Worm (Caenorhabditis elegans) whole organism, young adult: Measurements from ENCODE around the gene F59A1.18.
A peak's percentile ranks its signal among the peaks of the same experiment; 100 is the strongest.

Experiments
- B0336.3 ChIP-seq: fragments of 200-800 bp; sonication (Bioruptor generic); IDR thresholded peaks from 2 replicates; pipeline ENCODE4 v1.3.6; 2022; ENCODE audit warnings: missing genetic modification characterization, missing compliant biosample characterization
- C06A6.2 ChIP-seq: fragments of 200-800 bp; sonication (Bioruptor generic); conservative IDR thresholded peaks from 2 replicates; pipeline ENCODE4 v1.3.6; 2022; ENCODE audit warnings: missing genetic modification characterization, missing compliant biosample characterization
- C17E4.6 ChIP-seq: fragments of 200-800 bp; sonication (Bioruptor generic); IDR thresholded peaks from 2 replicates; pipeline ENCODE4 v1.3.6; 2022; ENCODE audit warnings: missing genetic modification reagents, missing genetic modification characterization, missing compliant biosample characterization
- D2030.7 ChIP-seq: fragments of 200-800 bp; sonication (Bioruptor generic); IDR thresholded peaks from 2 replicates; pipeline ENCODE4 v1.3.6; 2022; ENCODE audit warnings: missing genetic modification reagents, missing genetic modification characterization, missing compliant biosample characterization
- F57A8.1 ChIP-seq: fragments of 200-800 bp; sonication (Bioruptor generic); optimal IDR thresholded peaks from 2 replicates; lab custom pipeline; 2018; ENCODE audit warnings: mild to moderate bottlenecking, missing genetic modification characterization, moderate library complexity, missing compliant biosample characterization
- F57C9.4 ChIP-seq: sonication (generic microtip); optimal IDR thresholded peaks from 2 replicates; lab custom pipeline; 2017; ENCODE audit warnings: mild to moderate bottlenecking, missing genetic modification characterization, missing compliant biosample characterization
- K11D2.4 ChIP-seq: fragments of 200-800 bp; sonication (Bioruptor generic); IDR thresholded peaks from 2 replicates; pipeline ENCODE4 v1.3.6; 2022; ENCODE audit warnings: missing genetic modification reagents, missing genetic modification characterization, missing compliant biosample characterization
- Y53G8AR.9 ChIP-seq: fragments of 200-800 bp; sonication (Bioruptor generic); conservative IDR thresholded peaks from 2 replicates; pipeline ENCODE4 v1.3.6; 2022; ENCODE audit warnings: missing genetic modification reagents, missing genetic modification characterization, missing compliant biosample characterization
- Y79H2A.3 ChIP-seq: fragments of 200-800 bp; sonication (Bioruptor generic); conservative IDR thresholded peaks from 2 replicates; pipeline ENCODE4 v1.3.6; 2022; ENCODE audit warnings: missing genetic modification reagents, missing genetic modification characterization, missing compliant biosample characterization
- ZK185.1 ChIP-seq: sonication (generic microtip); optimal IDR thresholded peaks from 2 replicates; lab custom pipeline; 2016; ENCODE audit warnings: mild to moderate bottlenecking, missing genetic modification characterization, missing compliant biosample characterization; ENCODE audit not compliant: poor library complexity, severe bottlenecking
- bed-2 ChIP-seq: fragments of 200-800 bp; sonication (Bioruptor generic); IDR thresholded peaks from 2 replicates; pipeline ENCODE4 v1.3.6; 2022; ENCODE audit warnings: missing genetic modification reagents, missing genetic modification characterization, missing compliant biosample characterization
- ccch-3 ChIP-seq: fragments of 200-800 bp; sonication (Bioruptor generic); optimal IDR thresholded peaks from 2 replicates; lab custom pipeline; 2018; ENCODE audit warnings: mild to moderate bottlenecking, missing genetic modification characterization, missing compliant biosample characterization
- cebp-1 ChIP-seq, 2 experiments: fragments of 200-800 bp in 1 of 2; sonication (Bioruptor generic) in 1 of 2; sonication (generic microtip) in 1 of 2; IDR thresholded peaks in 1 of 2; optimal IDR thresholded peaks in 1 of 2; 2 replicates each; pipeline versions ENCODE4 v1.3.6 to Lab custom; 2017 to 2022; ENCODE audit warnings: missing compliant biosample characterization in 2 of 2, missing genetic modification characterization in 2 of 2, mild to moderate bottlenecking in 1 of 2, missing genetic modification reagents in 1 of 2, moderate library complexity in 1 of 2
- cebp-2 ChIP-seq: fragments of 200-800 bp; sonication (Bioruptor generic); IDR thresholded peaks from 2 replicates; pipeline ENCODE4 v1.3.6; 2022; ENCODE audit warnings: missing genetic modification characterization, missing compliant biosample characterization
- ceh-27 ChIP-seq: fragments of 200-800 bp; sonication (Bioruptor generic); optimal IDR thresholded peaks from 2 replicates; lab custom pipeline; 2018; ENCODE audit warnings: mild to moderate bottlenecking, missing genetic modification characterization, moderate library complexity, missing compliant biosample characterization
- ceh-79 ChIP-seq: sonication (generic microtip); optimal IDR thresholded peaks from 2 replicates; lab custom pipeline; 2017; ENCODE audit warnings: mild to moderate bottlenecking, missing genetic modification characterization, missing compliant biosample characterization
- ceh-91 ChIP-seq: fragments of 200-800 bp; sonication (Bioruptor generic); IDR thresholded peaks from 2 replicates; pipeline ENCODE4 v1.3.6; 2022; ENCODE audit warnings: missing genetic modification reagents, missing genetic modification characterization, missing compliant biosample characterization
- ekl-4 ChIP-seq: fragments of 200-800 bp; sonication (Bioruptor generic); IDR thresholded peaks from 2 replicates; pipeline ENCODE4 v1.3.6; 2022; ENCODE audit warnings: missing genetic modification reagents, missing genetic modification characterization, missing compliant biosample characterization
- gei-17 ChIP-seq: fragments of 200-800 bp; sonication (Bioruptor generic); optimal IDR thresholded peaks from 2 replicates; lab custom pipeline; 2018; ENCODE audit warnings: mild to moderate bottlenecking, missing genetic modification characterization, missing compliant biosample characterization
- hlh-12 ChIP-seq: sonication (generic microtip); optimal IDR thresholded peaks from 2 replicates; lab custom pipeline; 2016; ENCODE audit warnings: missing genetic modification characterization, missing compliant biosample characterization
- hlh-26 ChIP-seq: fragments of 200-800 bp; sonication (Bioruptor generic); conservative IDR thresholded peaks from 2 replicates; pipeline ENCODE4 v1.3.6; 2022; ENCODE audit warnings: missing genetic modification reagents, missing genetic modification characterization, missing compliant biosample characterization
- hmg-1.2 ChIP-seq: fragments of 200-800 bp; sonication (Bioruptor generic); IDR thresholded peaks from 2 replicates; pipeline ENCODE4 v1.3.6; 2022; ENCODE audit warnings: missing genetic modification reagents, missing genetic modification characterization, missing compliant biosample characterization
- let-607 ChIP-seq, 2 experiments: fragments of 200-800 bp in 1 of 2; sonication (Bioruptor generic) in 1 of 2; sonication (generic microtip) in 1 of 2; optimal IDR thresholded peaks; 2 replicates each; lab custom pipeline; 2016 to 2018; ENCODE audit warnings: mild to moderate bottlenecking in 2 of 2, missing compliant biosample characterization in 2 of 2, missing genetic modification characterization in 2 of 2, moderate library complexity in 2 of 2, missing genotype in 1 of 2
- lir-1 ChIP-seq: fragments of 200-800 bp; sonication (Bioruptor generic); conservative IDR thresholded peaks from 2 replicates; pipeline ENCODE4 v1.3.6; 2022; ENCODE audit warnings: missing genetic modification reagents, missing genetic modification characterization, missing compliant biosample characterization
- madf-10 ChIP-seq: sonication (generic microtip); optimal IDR thresholded peaks from 2 replicates; lab custom pipeline; 2016; ENCODE audit warnings: mild to moderate bottlenecking, missing genetic modification characterization, missing compliant biosample characterization
- nfya-1 ChIP-seq: sonication (generic microtip); optimal IDR thresholded peaks from 2 replicates; lab custom pipeline; 2017; ENCODE audit warnings: antibody characterized with exemption, missing compliant biosample characterization, missing genetic modification characterization, borderline replicate concordance; ENCODE audit not compliant: insufficient read depth
- nfyb-1 ChIP-seq: fragments of 200-800 bp; sonication (Bioruptor generic); IDR thresholded peaks from 2 replicates; pipeline ENCODE4 v1.3.6; 2022; ENCODE audit warnings: missing genetic modification reagents, missing genetic modification characterization, missing compliant biosample characterization
- nhr-120 ChIP-seq: fragments of 200-800 bp; sonication (Bioruptor generic); IDR thresholded peaks from 2 replicates; pipeline ENCODE4 v1.3.6; 2022; ENCODE audit warnings: missing genetic modification characterization, missing compliant biosample characterization
- nhr-179 ChIP-seq: sonication (generic microtip); optimal IDR thresholded peaks from 2 replicates; lab custom pipeline; 2016; ENCODE audit warnings: mild to moderate bottlenecking, missing genetic modification characterization, missing compliant biosample characterization
- nhr-27 ChIP-seq: fragments of 200-800 bp; sonication (Bioruptor generic); optimal IDR thresholded peaks from 2 replicates; lab custom pipeline; 2018; ENCODE audit warnings: mild to moderate bottlenecking, missing genetic modification characterization, moderate library complexity, missing compliant biosample characterization
- repo-1 ChIP-seq: sonication (generic microtip); optimal IDR thresholded peaks from 2 replicates; lab custom pipeline; 2017; ENCODE audit warnings: mild to moderate bottlenecking, missing genetic modification characterization, missing compliant biosample characterization
- rpc-1 ChIP-seq, 2 experiments: fragments of 150-350 bp in 1 of 2; sonication (generic microtip) in 1 of 2; optimal IDR thresholded peaks; 2 replicates each; lab custom pipeline; 2014 to 2018; ENCODE audit warnings: missing biosample characterization in 1 of 2, missing genetic modification characterization in 1 of 2, missing genetic modification reagents in 1 of 2, missing genotype in 1 of 2
- sdz-38 ChIP-seq: sonication (generic microtip); optimal IDR thresholded peaks from 2 replicates; lab custom pipeline; 2016; ENCODE audit warnings: missing genotype, missing genetic modification characterization, missing compliant biosample characterization
- snpc-1.3 ChIP-seq: sonication (generic microtip); optimal IDR thresholded peaks from 2 replicates; lab custom pipeline; 2017; ENCODE audit warnings: missing genetic modification characterization, mild to moderate bottlenecking, missing compliant biosample characterization, antibody characterized with exemption, moderate library complexity, missing genotype, missing genetic modification reagents; ENCODE audit not compliant: insufficient read depth
- snpc-3.4 ChIP-seq: sonication (generic microtip); optimal IDR thresholded peaks from 2 replicates; lab custom pipeline; 2017; ENCODE audit warnings: missing genetic modification characterization, mild to moderate bottlenecking, missing compliant biosample characterization, antibody characterized with exemption, moderate library complexity, missing genotype, missing genetic modification reagents
- sptf-2 ChIP-seq: fragments of 200-800 bp; sonication (Bioruptor generic); optimal IDR thresholded peaks from 2 replicates; lab custom pipeline; 2018; ENCODE audit warnings: mild to moderate bottlenecking, missing genetic modification characterization, missing compliant biosample characterization
- tbp1 ChIP-seq: fragments of 200-800 bp; sonication (Bioruptor generic); optimal IDR thresholded peaks from 2 replicates; lab custom pipeline; 2018; ENCODE audit warnings: mild to moderate bottlenecking, missing genetic modification characterization, missing compliant biosample characterization
- unc-130 ChIP-seq: sonication (generic microtip); optimal IDR thresholded peaks from 2 replicates; lab custom pipeline; 2016; ENCODE audit warnings: missing genetic modification reagents, missing genetic modification characterization, missing compliant biosample characterization
- zfh-2 ChIP-seq: fragments of 200-800 bp; sonication (Bioruptor generic); conservative IDR thresholded peaks from 2 replicates; pipeline ENCODE4 v1.3.6; 2022; ENCODE audit warnings: missing genetic modification reagents, missing genetic modification characterization, missing compliant biosample characterization
- ztf-28 ChIP-seq: fragments of 200-800 bp; sonication (Bioruptor generic); IDR thresholded peaks from 2 replicates; pipeline ENCODE4 v1.3.6; 2022; ENCODE audit warnings: missing genetic modification reagents, missing genetic modification characterization, missing compliant biosample characterization

The F59A1.18 gene

DNA sequence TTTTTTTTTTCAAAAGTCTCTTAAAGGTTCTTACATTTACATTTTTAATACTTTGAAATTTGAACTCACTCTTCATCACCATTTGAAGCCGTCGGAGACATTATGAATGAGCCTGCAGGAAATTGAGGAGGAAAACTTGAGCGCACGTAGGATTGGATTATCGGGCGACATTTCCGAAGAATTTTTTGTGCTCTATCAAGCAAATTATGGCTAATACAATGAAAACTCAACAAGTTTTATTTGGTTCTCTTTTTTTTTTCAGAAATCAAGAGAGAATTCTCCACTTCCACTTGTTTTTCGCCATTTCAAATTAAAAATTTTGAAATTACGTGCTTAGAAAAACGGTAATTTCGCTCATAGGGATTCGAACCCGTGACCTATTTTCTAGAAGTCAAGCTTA is 19.1 kb downstream of the F59A1.18 start, which contains the start of gene F59A1.12:
Gene F59A1.12 (minus strand): TSS at position 101 of the 400 bp plus-strand sequence.
- TF ChIP-seq ZK185.1 (no peak), F57C9.4 (tag; lab: Kevin White, UChicago) (no peak), F57A8.1 (GFP tag; lab: Kevin White, UChicago) (no peak), unc-130 (GFP tag; lab: Kevin White, UChicago) (no peak), nhr-120 (GFP tag; lab: Robert Waterston, UW) (no peak), hlh-12 (tag; lab: Kevin White, UChicago) (no peak), ccch-3 (GFP tag; lab: Kevin White, UChicago) (no peak), cebp-2 (GFP tag; lab: Robert Waterston, UW) (no peak), D2030.7 (no peak)

DNA sequence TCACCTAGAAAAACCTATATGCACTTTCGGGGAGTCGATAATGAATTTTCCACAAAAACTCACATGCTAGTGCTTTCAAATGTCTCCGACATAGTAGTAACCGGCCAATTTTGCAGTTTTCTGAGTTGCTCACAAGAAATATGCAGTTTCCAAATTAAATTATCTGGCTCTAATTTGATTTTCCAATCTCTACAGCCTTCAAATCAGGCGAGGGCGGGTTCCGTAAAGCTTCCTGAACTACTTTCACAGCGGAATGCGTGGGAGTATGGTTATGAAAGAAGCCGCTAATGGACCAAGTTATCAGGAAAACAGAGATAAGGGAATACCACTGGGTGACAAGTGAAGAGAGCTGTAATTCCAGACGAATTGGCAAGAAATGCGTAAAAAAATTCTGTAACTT is 20.8 kb downstream of the F59A1.18 start, which contains the start of gene F59A1.11:
Gene F59A1.11 (minus strand): TSS at position 101 of the 400 bp plus-strand sequence.
- no peak for TF ChIP-seq nfya-1
- TF ChIP-seq Y79H2A.3, result no peak
- no peak for TF ChIP-seq Y53G8AR.9 (GFP tag; lab: Robert Waterston, UW)
- TF ChIP-seq K11D2.4, result no peak
- TF ChIP-seq ceh-27 (GFP tag; lab: Kevin White, UChicago), result no peak

- no peak for TF ChIP-seq let-607 (tag; optimal IDR thresholded peaks at IDR 0.05; lab: Kevin White, UChicago)
- no peak for TF ChIP-seq ZK185.1
- no peak for TF ChIP-seq rpc-1 (optimal IDR thresholded peaks at IDR 0.05; lab: Kevin White, UChicago)
- TF ChIP-seq rpc-1 (tag; optimal IDR thresholded peaks at IDR 0.05; lab: Kevin White, UChicago), result peak; percentile 40
- TF ChIP-seq repo-1, result no peak
- peak; percentile 67 for TF ChIP-seq zfh-2
- no peak for TF ChIP-seq ceh-91
- TF ChIP-seq snpc-3.4, result no peak
- TF ChIP-seq bed-2 (GFP tag; lab: Robert Waterston, UW), result no peak
- TF ChIP-seq hmg-1.2 (GFP tag; lab: Robert Waterston, UW), result no peak
- TF ChIP-seq lir-1 (GFP tag; lab: Robert Waterston, UW), result no peak
- TF ChIP-seq snpc-1.3 (tag; lab: Kevin White, UChicago), result no peak
- no peak for TF ChIP-seq nfyb-1
- no peak for TF ChIP-seq nhr-179 (tag; lab: Kevin White, UChicago)
- no peak for TF ChIP-seq sdz-38 (tag; lab: Kevin White, UChicago)
- no peak for TF ChIP-seq nhr-27 (tag; lab: Kevin White, UChicago)
- no peak for TF ChIP-seq sptf-2
- TF ChIP-seq ztf-28, result no peak
- no peak for TF ChIP-seq ceh-79 (tag; lab: Kevin White, UChicago)
- TF ChIP-seq cebp-1 (GFP tag; IDR thresholded peaks at IDR 0.05; lab: Robert Waterston, UW), result no peak
- no peak for TF ChIP-seq cebp-1 (tag; optimal IDR thresholded peaks at IDR 0.05; lab: Kevin White, UChicago)
- TF ChIP-seq C17E4.6 (GFP tag; lab: Robert Waterston, UW), result no peak
- no peak for TF ChIP-seq C06A6.2 (GFP tag; lab: Robert Waterston, UW)
- no peak for TF ChIP-seq ekl-4 (GFP tag; lab: Robert Waterston, UW)
- TF ChIP-seq B0336.3 (GFP tag; lab: Robert Waterston, UW), result no peak
- no peak for TF ChIP-seq hlh-26
- TF ChIP-seq tbp1 (GFP tag; lab: Kevin White, UChicago), result peak; percentile 56
- TF ChIP-seq madf-10, result no peak
- TF ChIP-seq nhr-120 (GFP tag; lab: Robert Waterston, UW), result peak; percentile 77; the same call in 1 of the 2 replicates
- TF ChIP-seq F57A8.1 (GFP tag; lab: Kevin White, UChicago), result no peak
- TF ChIP-seq gei-17 (GFP tag; lab: Kevin White, UChicago), result no peak
These were observed 22.4 kb downstream of the F59A1.18 start for ce11 chrV:17664367-17664766.
